Fruit fly (Drosophila melanogaster): Measurements from ENCODE around the gene CG1468.
A peak's percentile ranks its signal among the peaks of the same experiment; 100 is the strongest.

CG1468 gene

DNA sequence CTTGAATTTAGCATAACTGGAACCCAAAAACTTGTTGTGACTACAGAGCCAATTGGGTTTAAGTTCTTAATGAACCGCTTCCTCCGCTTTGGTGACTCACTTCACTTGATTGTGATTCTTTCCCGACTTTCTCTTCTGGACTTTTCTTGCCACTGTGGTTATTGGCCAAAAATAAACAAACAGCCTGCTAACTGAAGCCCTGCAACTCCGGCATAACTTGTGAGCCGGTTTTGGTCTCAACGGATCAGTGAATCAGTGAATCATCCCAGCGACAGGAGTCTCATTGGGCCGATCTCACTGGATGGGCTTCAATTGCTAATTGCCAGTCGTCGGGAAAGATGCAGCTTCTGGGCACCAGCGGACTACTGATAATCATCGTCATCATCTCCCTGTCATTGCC lies 4.7 kb downstream of the CG1468 start:
- TF ChIP-seq psq (optimal IDR thresholded peaks at IDR 0.05) (no peak), usp (GFP tag; optimal IDR thresholded peaks at IDR 0.05) (no peak), pan (optimal IDR thresholded peaks at IDR 0.05) (no peak), CG8478 (optimal IDR thresholded peaks at IDR 0.05) (no peak), Dll (optimal IDR thresholded peaks at IDR 0.05) (no peak), EcR (GFP tag; optimal IDR thresholded peaks at IDR 0.05) (no peak)

DNA sequence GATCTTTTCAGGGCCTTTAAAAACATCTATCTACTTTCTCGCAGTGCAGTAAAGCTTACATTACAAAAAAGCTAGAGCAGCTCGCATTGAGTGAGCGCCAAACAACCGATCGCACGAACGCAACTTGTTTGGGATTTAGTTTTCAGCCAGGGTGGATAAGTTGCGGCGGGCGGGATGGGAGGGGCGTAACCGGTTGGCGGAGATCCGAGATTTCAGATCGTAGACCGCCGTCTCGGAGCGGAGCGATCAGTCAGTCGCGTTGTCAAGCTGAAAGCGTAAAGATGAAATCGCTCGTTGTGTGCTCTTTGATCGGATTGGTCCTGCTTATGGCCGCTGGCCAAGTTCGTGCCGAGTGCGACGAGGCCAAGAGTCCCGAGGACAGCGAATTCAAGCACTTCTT lies 6.0 kb downstream of the CG1468 start, which contains the start of gene CG9691:
Gene CG9691 (plus strand): TSS at position 222 of the 400 bp plus-strand sequence.
- TF ChIP-seq psq (optimal IDR thresholded peaks at IDR 0.05) (no peak), EcR (GFP tag; optimal IDR thresholded peaks at IDR 0.05) (no peak), pan (optimal IDR thresholded peaks at IDR 0.05) (no peak), CG8478 (optimal IDR thresholded peaks at IDR 0.05) (no peak), Dll (optimal IDR thresholded peaks at IDR 0.05) (no peak), usp (GFP tag; optimal IDR thresholded peaks at IDR 0.05) (no peak)

DNA sequence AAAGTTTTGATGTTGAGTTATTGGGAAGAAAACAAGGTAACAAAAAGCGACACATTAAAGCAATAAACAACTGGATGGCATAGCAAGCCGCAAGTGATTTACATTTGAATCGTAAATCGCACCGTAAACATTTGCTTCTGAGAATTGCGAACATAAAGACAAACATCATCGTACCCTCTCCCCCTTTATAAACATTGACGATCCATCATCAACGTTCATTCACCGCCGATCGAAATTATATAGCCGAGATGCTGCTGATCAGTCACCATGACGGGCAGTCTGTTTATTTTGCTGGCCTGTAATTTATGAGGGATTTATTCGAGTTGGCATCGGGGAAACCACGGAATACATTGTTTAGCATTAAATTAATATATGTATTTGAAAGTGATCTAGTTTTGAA lies 7.1 kb downstream of the CG1468 start:
- TF ChIP-seq usp (GFP tag; optimal IDR thresholded peaks at IDR 0.05) (no peak), pan (optimal IDR thresholded peaks at IDR 0.05) (no peak), psq (optimal IDR thresholded peaks at IDR 0.05) (no peak), EcR (GFP tag; optimal IDR thresholded peaks at IDR 0.05) (no peak), CG8478 (optimal IDR thresholded peaks at IDR 0.05) (no peak), Dll (optimal IDR thresholded peaks at IDR 0.05) (no peak)

DNA sequence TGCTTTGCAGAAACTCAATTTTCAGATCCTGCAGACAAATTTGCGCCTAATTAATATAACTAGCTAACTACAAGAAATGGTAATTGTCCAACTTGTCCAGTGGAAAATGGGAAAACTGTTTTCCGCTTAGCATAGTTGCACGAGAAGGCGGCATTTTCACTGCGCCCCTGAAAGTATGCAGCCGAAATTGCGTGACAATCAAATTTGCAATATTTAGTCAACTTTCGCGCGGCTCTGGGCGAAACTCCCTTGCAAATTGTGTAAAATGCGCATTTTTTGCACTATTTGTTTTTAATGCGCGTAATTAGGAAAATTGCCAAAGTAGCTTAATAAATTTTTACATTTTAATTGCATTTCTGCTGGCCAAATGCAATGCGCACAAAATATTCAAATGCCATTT lies 11.5 kb downstream of the CG1468 start:
- TF ChIP-seq CG8478 (optimal IDR thresholded peaks at IDR 0.05) (no peak), EcR (GFP tag; optimal IDR thresholded peaks at IDR 0.05) (no peak), Dll (optimal IDR thresholded peaks at IDR 0.05) (no peak), psq (optimal IDR thresholded peaks at IDR 0.05) (no peak), usp (GFP tag; optimal IDR thresholded peaks at IDR 0.05) (no peak), pan (optimal IDR thresholded peaks at IDR 0.05) (no peak)

DNA sequence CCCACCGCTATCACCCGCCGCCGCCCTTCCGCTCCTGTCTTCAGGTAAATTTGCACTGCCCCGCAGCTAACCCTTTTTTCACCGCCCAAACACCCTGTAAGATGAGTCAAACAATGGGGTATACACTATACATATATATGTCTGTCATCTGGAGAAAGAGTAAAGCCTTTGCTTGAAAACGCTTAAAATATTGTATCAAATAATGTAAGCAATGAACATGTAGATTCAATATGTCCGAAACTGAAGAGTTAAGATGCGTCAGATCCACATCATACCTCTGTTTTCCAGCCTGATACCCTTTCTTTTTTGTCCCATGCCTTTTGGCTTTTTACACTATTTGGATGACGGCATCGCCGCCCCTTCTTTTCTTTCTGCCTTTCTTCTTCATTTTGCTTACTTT lies 14.6 kb downstream of the CG1468 start:
- TF ChIP-seq psq (optimal IDR thresholded peaks at IDR 0.05): no peak
- peak; percentile 50 for TF ChIP-seq pan (optimal IDR thresholded peaks at IDR 0.05)

DNA sequence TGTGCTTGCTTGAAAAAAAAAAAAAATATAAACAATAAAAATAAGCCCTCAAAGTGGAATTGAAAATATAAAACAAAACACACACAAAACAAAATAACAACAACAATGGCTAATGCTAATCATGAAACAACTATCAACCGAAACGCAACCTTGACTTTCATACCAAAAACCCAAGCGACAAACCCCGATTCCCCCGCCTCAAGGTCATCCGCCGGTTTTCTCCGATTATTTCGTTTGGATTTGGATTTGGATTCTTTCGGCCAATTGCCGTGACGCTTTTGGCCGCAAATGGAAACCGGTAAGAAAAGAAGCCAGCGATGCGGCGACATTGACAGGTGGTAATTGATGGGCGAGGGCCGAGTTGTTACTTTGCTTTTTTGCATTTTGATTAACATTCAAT lies 19.4 kb downstream of the CG1468 start:
- TF ChIP-seq psq (optimal IDR thresholded peaks at IDR 0.05): no peak
- no peak for TF ChIP-seq CG8478 (optimal IDR thresholded peaks at IDR 0.05)
- TF ChIP-seq usp (GFP tag; optimal IDR thresholded peaks at IDR 0.05): no peak
- TF ChIP-seq EcR (GFP tag; optimal IDR thresholded peaks at IDR 0.05): no peak
- no peak for TF ChIP-seq Dll (optimal IDR thresholded peaks at IDR 0.05)
- no peak for TF ChIP-seq pan (optimal IDR thresholded peaks at IDR 0.05)

DNA sequence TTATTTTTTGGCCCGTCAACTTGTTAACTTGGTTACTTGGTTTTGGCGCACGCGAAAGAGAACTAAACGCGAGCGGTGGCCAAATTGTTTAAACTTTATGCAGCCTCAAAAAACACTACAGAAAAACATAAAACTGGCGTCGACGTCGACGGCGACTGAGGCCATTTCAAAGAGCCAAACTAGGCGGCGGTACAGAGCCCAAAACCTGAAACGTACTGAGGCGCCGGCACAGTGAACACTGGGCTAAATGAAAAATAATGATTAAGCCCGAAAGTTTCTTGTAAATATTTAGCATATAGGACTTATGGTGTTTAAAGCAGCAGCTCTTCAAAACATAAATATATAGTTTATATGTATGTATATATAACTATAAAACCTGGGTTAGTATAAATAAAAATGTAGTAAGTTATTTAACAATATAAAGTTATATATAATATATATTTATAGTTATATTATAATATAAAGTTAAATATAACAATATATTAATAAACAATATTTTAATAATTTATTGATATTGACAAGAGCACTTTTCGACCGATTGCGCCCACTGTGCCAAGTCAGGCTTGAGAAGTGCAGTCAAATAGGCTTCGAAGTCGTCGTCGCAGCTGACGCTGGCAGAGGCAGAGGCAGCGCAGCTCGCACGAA lies 21.4 kb downstream of the CG1468 start, which contains the start of gene CG15249:
Gene CG15249 (minus strand): TSS at position 51 of the 645 bp plus-strand sequence.
- no peak for TF ChIP-seq EcR (GFP tag; optimal IDR thresholded peaks at IDR 0.05)
- no peak for TF ChIP-seq Dll (optimal IDR thresholded peaks at IDR 0.05)
- no peak for TF ChIP-seq CG8478 (optimal IDR thresholded peaks at IDR 0.05)
- TF ChIP-seq psq (optimal IDR thresholded peaks at IDR 0.05): no peak
- no peak for TF ChIP-seq pan (optimal IDR thresholded peaks at IDR 0.05)
- TF ChIP-seq usp (GFP tag; optimal IDR thresholded peaks at IDR 0.05): no peak

DNA sequence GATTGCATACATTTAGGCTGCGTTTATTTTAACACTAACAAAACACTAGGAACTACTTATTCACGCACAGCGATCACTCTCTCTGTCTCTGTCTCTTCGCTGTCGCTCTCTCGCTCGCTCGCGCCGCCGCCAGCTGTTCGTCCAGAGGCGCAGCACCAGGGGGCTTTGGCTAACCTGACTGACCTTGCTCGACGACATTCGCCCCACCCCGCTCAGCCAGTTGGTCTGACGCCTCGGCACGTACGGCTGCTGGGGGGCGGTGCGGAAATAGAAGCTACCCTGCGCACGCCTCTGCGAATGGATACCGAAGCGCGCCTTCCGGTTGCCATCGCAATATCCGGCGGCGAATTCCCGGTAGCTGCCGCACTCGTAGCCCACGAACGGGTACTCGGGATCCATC lies 31.2 kb downstream of the CG1468 start:
- no peak for TF ChIP-seq CG8478 (optimal IDR thresholded peaks at IDR 0.05)
- TF ChIP-seq usp (GFP tag; optimal IDR thresholded peaks at IDR 0.05): no peak
- TF ChIP-seq Dll (optimal IDR thresholded peaks at IDR 0.05): no peak
- no peak for TF ChIP-seq psq (optimal IDR thresholded peaks at IDR 0.05)
- no peak for TF ChIP-seq pan (optimal IDR thresholded peaks at IDR 0.05)
- TF ChIP-seq EcR (GFP tag; optimal IDR thresholded peaks at IDR 0.05): no peak

DNA sequence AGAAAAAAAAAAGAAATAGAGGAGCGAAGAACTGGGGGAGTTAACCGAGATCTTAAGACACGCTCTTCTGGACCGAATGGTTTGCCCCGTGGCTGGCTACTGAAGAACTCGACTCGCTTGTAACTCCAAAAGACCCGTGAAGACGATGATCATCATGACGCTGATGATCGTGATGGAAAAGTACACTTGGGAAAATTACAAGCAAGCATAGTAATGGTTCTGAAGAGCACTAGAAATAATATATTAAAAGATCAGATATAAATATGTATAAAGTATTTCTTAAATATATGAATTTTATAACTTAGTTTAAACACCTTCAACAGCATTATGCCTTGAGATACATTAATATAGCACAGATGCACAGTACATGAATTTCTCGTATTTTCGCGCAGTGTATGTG lies 32.8 kb downstream of the CG1468 start, which contains the start of gene CG1986:
Gene CG1986 (minus strand): TSS at position 101 of the 400 bp plus-strand sequence.
- TF ChIP-seq psq (optimal IDR thresholded peaks at IDR 0.05): no peak
- no peak for TF ChIP-seq pan (optimal IDR thresholded peaks at IDR 0.05)
- TF ChIP-seq Dll (optimal IDR thresholded peaks at IDR 0.05): no peak
- no peak for TF ChIP-seq usp (GFP tag; optimal IDR thresholded peaks at IDR 0.05)
- TF ChIP-seq EcR (GFP tag; optimal IDR thresholded peaks at IDR 0.05): no peak
- no peak for TF ChIP-seq CG8478 (optimal IDR thresholded peaks at IDR 0.05)

DNA sequence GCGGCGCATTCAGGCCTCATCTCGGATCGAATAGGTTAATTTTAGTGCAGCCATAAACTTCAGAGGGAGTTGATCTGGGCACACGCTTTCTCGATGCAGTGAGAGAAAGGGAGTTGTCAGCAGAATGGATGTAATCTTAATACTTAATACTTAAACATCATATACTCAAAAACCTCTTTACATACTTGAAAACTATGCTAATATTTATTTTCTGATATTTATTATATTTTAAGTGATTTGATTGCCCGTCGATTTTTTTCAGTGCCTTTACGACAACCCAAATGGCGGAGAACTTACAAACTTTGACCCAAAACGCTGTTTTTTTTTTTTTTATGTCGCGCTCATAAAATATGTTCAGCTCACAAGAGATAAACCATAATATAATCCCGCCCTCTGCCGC lies 33.5 kb downstream of the CG1468 start:
- TF ChIP-seq usp (GFP tag; optimal IDR thresholded peaks at IDR 0.05) (no peak), Dll (optimal IDR thresholded peaks at IDR 0.05) (no peak), psq (optimal IDR thresholded peaks at IDR 0.05) (no peak), EcR (GFP tag; optimal IDR thresholded peaks at IDR 0.05) (no peak), CG8478 (optimal IDR thresholded peaks at IDR 0.05) (no peak), pan (optimal IDR thresholded peaks at IDR 0.05) (no peak)

Measured in whole organism.